Worm (Caenorhabditis elegans) whole organism, L4 larva: Measurements from ENCODE around the gene scl-2.

Source experiments
- F44E2.7 ChIP-seq: fragments of 200-800 bp; sonication (Bioruptor generic); IDR thresholded peaks from 2 replicates; pipeline ENCODE4 v2.1.2; 2022; ENCODE audit warnings: missing genetic modification characterization, missing compliant biosample characterization
- Y5F2A.4 ChIP-seq: fragments of 200-800 bp; sonication (Bioruptor generic); optimal IDR thresholded peaks from 2 replicates; lab custom pipeline; 2018; ENCODE audit warnings: mild to moderate bottlenecking, missing genetic modification characterization, missing compliant biosample characterization
- ama-1 ChIP-seq: fragments of 150-350 bp; optimal IDR thresholded peaks from 2 replicates; lab custom pipeline; 2014; ENCODE audit warnings: inconsistent platforms, mixed read lengths
- arid-1 ChIP-seq: fragments of 200-800 bp; sonication (Bioruptor generic); conservative IDR thresholded peaks from 2 replicates; pipeline ENCODE4 v1.3.6; 2022; ENCODE audit warnings: missing genetic modification reagents, missing genetic modification characterization, missing compliant biosample characterization
- dpl-1 ChIP-seq: fragments of 150-350 bp; optimal IDR thresholded peaks from 2 replicates; lab custom pipeline; 2014; ENCODE audit warnings: missing biosample characterization, missing genetic modification reagents, missing genetic modification characterization
- jun-1 ChIP-seq: fragments of 150-350 bp; optimal IDR thresholded peaks from 2 replicates; lab custom pipeline; 2014; ENCODE audit warnings: missing biosample characterization, missing genetic modification reagents, missing genetic modification characterization
- nhr-6 ChIP-seq: fragments of 150-350 bp; optimal IDR thresholded peaks from 2 replicates; lab custom pipeline; 2014; ENCODE audit warnings: missing biosample characterization, missing genetic modification characterization
- nhr-76 ChIP-seq: fragments of 150-350 bp; optimal IDR thresholded peaks from 2 replicates; lab custom pipeline; 2014; ENCODE audit warnings: missing biosample characterization, missing genetic modification characterization
- spr-3 ChIP-seq: fragments of 200-800 bp; sonication (Bioruptor generic); optimal IDR thresholded peaks from 2 replicates; lab custom pipeline; 2018; ENCODE audit warnings: mild to moderate bottlenecking, missing genetic modification characterization, missing compliant biosample characterization

- TF ChIP-seq F44E2.7 (GFP tag; lab: Robert Waterston, UW) (no peak), nhr-76 (tag; lab: Kevin White, UChicago) (no peak), nhr-6 (tag; lab: Kevin White, UChicago) (no peak), Y5F2A.4 (GFP tag; lab: Kevin White, UChicago) (no peak), ama-1 (no peak), dpl-1 (no peak), jun-1 (tag; lab: Kevin White, UChicago) (no peak), spr-3 (no peak), arid-1 (GFP tag; lab: Robert Waterston, UW) (no peak)
Observed at ce11 chrIV:13086705-13087104, 29.2 kb downstream of the scl-2 start, which contains the start of gene spin-2.
